Worm (Caenorhabditis elegans) whole organism, L1 larva: ENCODE measurements around the gene C16C8.10.

ENCODE experiments used
- C04F5.9 ChIP-seq: sonication (generic microtip); optimal IDR thresholded peaks from 2 replicates; lab custom pipeline; 2016; ENCODE audit warnings: missing genetic modification characterization, missing compliant biosample characterization
- C16A3.4 ChIP-seq: fragments of 150-350 bp; optimal IDR thresholded peaks from 2 replicates; lab custom pipeline; 2014; ENCODE audit warnings: missing biosample characterization, missing genetic modification characterization
- F16B12.6 ChIP-seq: fragments of 150-350 bp; optimal IDR thresholded peaks from 2 replicates; lab custom pipeline; 2014; ENCODE audit warnings: missing biosample characterization, missing genetic modification characterization
- Y116A8C.19 ChIP-seq: sonication (generic microtip); optimal IDR thresholded peaks from 2 replicates; lab custom pipeline; 2016; ENCODE audit warnings: missing compliant biosample characterization, missing genetic modification characterization, borderline replicate concordance
- aha-1 ChIP-seq: fragments of 150-350 bp; optimal IDR thresholded peaks from 2 replicates; lab custom pipeline; 2014; ENCODE audit warnings: missing biosample characterization, missing genetic modification characterization
- alr-1 ChIP-seq: fragments of 200-800 bp; sonication (Bioruptor generic); optimal IDR thresholded peaks from 2 replicates; lab custom pipeline; 2018; ENCODE audit warnings: borderline replicate concordance, mild to moderate bottlenecking, missing genetic modification characterization, missing compliant biosample characterization
- ceh-8 ChIP-seq: fragments of 200-800 bp; sonication (Bioruptor generic); optimal IDR thresholded peaks from 2 replicates; lab custom pipeline; 2018; ENCODE audit warnings: mild to moderate bottlenecking, missing genetic modification characterization, moderate library complexity, missing compliant biosample characterization
- ceh-88 ChIP-seq: fragments of 200-800 bp; sonication (Bioruptor generic); IDR thresholded peaks from 2 replicates; pipeline ENCODE4 v1.3.6; 2022; ENCODE audit warnings: missing genetic modification characterization, missing compliant biosample characterization
- ceh-90 ChIP-seq: sonication (generic microtip); optimal IDR thresholded peaks from 2 replicates; lab custom pipeline; 2016; ENCODE audit warnings: missing genetic modification characterization, missing compliant biosample characterization
- dsc-1 ChIP-seq: sonication (generic microtip); optimal IDR thresholded peaks from 2 replicates; lab custom pipeline; 2016; ENCODE audit warnings: mild to moderate bottlenecking, missing genetic modification characterization, missing compliant biosample characterization
- elt-2 ChIP-seq: sonication (generic microtip); optimal IDR thresholded peaks from 2 replicates; lab custom pipeline; 2016; ENCODE audit warnings: missing genetic modification characterization, mild to moderate bottlenecking, inconsistent platforms, missing compliant biosample characterization, missing genetic modification reagents
- elt-3 ChIP-seq, 6 experiments: fragments of 150-350 bp in 1 of 6; sonication (generic microtip); optimal IDR thresholded peaks; 2 replicates each; lab custom pipeline; 2017 to 2018; ENCODE audit warnings: missing biosample characterization in 6 of 6, missing genetic modification characterization in 6 of 6, inconsistent platforms in 1 of 6
- fkh-8 ChIP-seq: sonication (generic microtip); optimal IDR thresholded peaks from 2 replicates; lab custom pipeline; 2016; ENCODE audit warnings: mild to moderate bottlenecking, missing genetic modification characterization, missing compliant biosample characterization
- hlh-17 ChIP-seq: fragments of 200-800 bp; sonication (Bioruptor generic); optimal IDR thresholded peaks from 2 replicates; lab custom pipeline; 2018; ENCODE audit warnings: missing genetic modification characterization, mild to moderate bottlenecking, missing compliant biosample characterization, moderate library complexity, borderline replicate concordance
- hlh-4 ChIP-seq: sonication (generic microtip); optimal IDR thresholded peaks from 2 replicates; lab custom pipeline; 2016; ENCODE audit warnings: mild to moderate bottlenecking, missing genetic modification characterization, missing compliant biosample characterization
- hpl-2 ChIP-seq: fragments of 150-350 bp; optimal IDR thresholded peaks from 2 replicates; lab custom pipeline; 2014; ENCODE audit warnings: missing biosample characterization, missing genetic modification reagents, missing genetic modification characterization
- lin-13 ChIP-seq: fragments of 150-350 bp; optimal IDR thresholded peaks from 2 replicates; lab custom pipeline; 2014; ENCODE audit warnings: missing biosample characterization, missing genetic modification reagents, missing genetic modification characterization
- lin-14 ChIP-seq: fragments of 200-800 bp; sonication (Bioruptor generic); optimal IDR thresholded peaks from 2 replicates; lab custom pipeline; 2018; ENCODE audit warnings: mild to moderate bottlenecking, missing genetic modification characterization, moderate library complexity, missing compliant biosample characterization
- lin-15B ChIP-seq: fragments of 150-350 bp; sonication (generic microtip); optimal IDR thresholded peaks from 3 replicates; lab custom pipeline; 2014; ENCODE audit warnings: missing biosample characterization, missing genetic modification characterization
- lin-39 ChIP-seq: fragments of 150-350 bp; optimal IDR thresholded peaks from 2 replicates; lab custom pipeline; 2014; ENCODE audit warnings: missing biosample characterization, missing genetic modification reagents, missing genetic modification characterization
- lsy-2 ChIP-seq, 2 experiments: fragments of 150-350 bp; optimal IDR thresholded peaks; 2 replicates each; lab custom pipeline; 2014; ENCODE audit warnings: missing biosample characterization in 2 of 2, missing genetic modification characterization in 2 of 2
- mab-9 ChIP-seq: fragments of 200-800 bp; sonication (Bioruptor generic); IDR thresholded peaks from 2 replicates; pipeline ENCODE4 v1.3.6; 2022; ENCODE audit warnings: missing genetic modification reagents, missing genetic modification characterization, missing compliant biosample characterization
- mef-2 ChIP-seq: fragments of 150-350 bp; optimal IDR thresholded peaks from 2 replicates; lab custom pipeline; 2014; ENCODE audit warnings: missing biosample characterization, missing genetic modification characterization
- mep-1 ChIP-seq: fragments of 150-350 bp; optimal IDR thresholded peaks from 2 replicates; lab custom pipeline; 2014; ENCODE audit warnings: missing biosample characterization, missing genetic modification characterization
- nhr-19 ChIP-seq: fragments of 200-800 bp; sonication (Bioruptor generic); conservative IDR thresholded peaks from 2 replicates; pipeline ENCODE4 v1.3.6; 2022; ENCODE audit warnings: missing genetic modification characterization, missing compliant biosample characterization
- nhr-28 ChIP-seq: fragments of 150-350 bp; optimal IDR thresholded peaks from 2 replicates; lab custom pipeline; 2014; ENCODE audit warnings: missing biosample characterization, missing genetic modification characterization
- nhr-47 ChIP-seq: sonication (generic microtip); optimal IDR thresholded peaks from 2 replicates; lab custom pipeline; 2016; ENCODE audit warnings: mild to moderate bottlenecking, missing genetic modification characterization, moderate library complexity, missing compliant biosample characterization
- nhr-71 ChIP-seq: sonication (generic microtip); optimal IDR thresholded peaks from 2 replicates; lab custom pipeline; 2016; ENCODE audit warnings: mild to moderate bottlenecking, missing genetic modification characterization, moderate library complexity, missing compliant biosample characterization
- nhr-76 ChIP-seq: sonication (generic microtip); optimal IDR thresholded peaks from 2 replicates; lab custom pipeline; 2017; ENCODE audit warnings: missing biosample characterization, missing genetic modification characterization
- nhr-77 ChIP-seq: fragments of 150-350 bp; optimal IDR thresholded peaks from 2 replicates; lab custom pipeline; 2014; ENCODE audit warnings: missing biosample characterization, missing genetic modification characterization
- nhr-90 ChIP-seq: sonication (generic microtip); optimal IDR thresholded peaks from 2 replicates; lab custom pipeline; 2016; ENCODE audit warnings: mild to moderate bottlenecking, missing genetic modification characterization, missing compliant biosample characterization; ENCODE audit not compliant: poor library complexity
- skn-1 ChIP-seq: fragments of 150-350 bp; optimal IDR thresholded peaks from 2 replicates; lab custom pipeline; 2014; ENCODE audit warnings: missing biosample characterization, missing genetic modification characterization
- tlp-1 ChIP-seq: fragments of 150-350 bp; optimal IDR thresholded peaks from 2 replicates; lab custom pipeline; 2014; ENCODE audit warnings: missing biosample characterization, missing genetic modification characterization
- unc-30 ChIP-seq: sonication (generic microtip); optimal IDR thresholded peaks from 2 replicates; lab custom pipeline; 2017; ENCODE audit warnings: missing biosample characterization, missing genetic modification characterization
- unc-62 ChIP-seq: fragments of 150-350 bp; optimal IDR thresholded peaks from 2 replicates; lab custom pipeline; 2014; ENCODE audit warnings: missing biosample characterization, missing genetic modification reagents, missing genetic modification characterization
- xbp-1 ChIP-seq: sonication (generic microtip); optimal IDR thresholded peaks from 2 replicates; lab custom pipeline; 2016; ENCODE audit warnings: missing genetic modification characterization, missing compliant biosample characterization
- zip-4 ChIP-seq: fragments of 200-800 bp; sonication (Bioruptor generic); optimal IDR thresholded peaks from 2 replicates; lab custom pipeline; 2018; ENCODE audit warnings: mild to moderate bottlenecking, missing genetic modification characterization, moderate library complexity, missing compliant biosample characterization
- ztf-11 ChIP-seq, 2 experiments: sonication (generic microtip); optimal IDR thresholded peaks; 2 replicates each; lab custom pipeline; 2016 to 2017; ENCODE audit warnings: missing genetic modification characterization in 2 of 2, missing biosample characterization in 1 of 2, missing compliant biosample characterization in 1 of 2

C16C8.10 gene

ce11 chrII:3481584-3481983 is 17.1 kb upstream of the C16C8.10 start, which contains the start of gene Y49F6B.8:
Y49F6B.8 (minus strand) TSS chrII:3481684.
- TF ChIP-seq hlh-4 (tag; lab: Kevin White, UChicago) (no peak), lin-15B (no peak), nhr-19 (GFP tag; lab: Robert Waterston, UW) (no peak), lin-14 (GFP tag; lab: Kevin White, UChicago) (no peak), tlp-1 (tag; lab: Kevin White, UChicago) (no peak), hlh-17 (GFP tag; lab: Kevin White, UChicago) (no peak), nhr-77 (tag; lab: Kevin White, UChicago) (no peak), skn-1 (no peak), ceh-90 (tag; lab: Kevin White, UChicago) (no peak), alr-1 (no peak), aha-1 (tag; lab: Kevin White, UChicago) (no peak), C16A3.4 (tag; lab: Kevin White, UChicago) (no peak), ztf-11 (tag; optimal IDR thresholded peaks at IDR 0.05; lab: Kevin White, UChicago) (no peak), unc-62 (no peak), Y116A8C.19 (no peak), ceh-88 (GFP tag; lab: Robert Waterston, UW) (no peak), nhr-90 (tag; lab: Kevin White, UChicago) (no peak), ceh-8 (GFP tag; lab: Kevin White, UChicago) (no peak)

ce11 chrII:3477171-3477570 is 12.7 kb upstream of the C16C8.10 start, which contains the start of gene fbxb-104:
fbxb-104 (minus strand) TSS chrII:3477271.
- no peak for TF ChIP-seq lin-39 (tag; lab: Kevin White, UChicago)
- TF ChIP-seq alr-1: no peak
- TF ChIP-seq elt-2 (tag; lab: Kevin White, UChicago): no peak
- TF ChIP-seq F16B12.6: no peak
- TF ChIP-seq mab-9 (GFP tag; lab: Robert Waterston, UW): no peak
- no peak for TF ChIP-seq fkh-8 (tag; lab: Kevin White, UChicago)
- no peak for TF ChIP-seq nhr-47 (tag; lab: Kevin White, UChicago)
- TF ChIP-seq C04F5.9: no peak
- TF ChIP-seq nhr-28 (tag; lab: Kevin White, UChicago): no peak
- TF ChIP-seq elt-3 (tag; optimal IDR thresholded peaks at IDR 0.05; lab: Kevin White, UChicago): no peak
- no peak for TF ChIP-seq xbp-1 (tag; lab: Kevin White, UChicago)
- TF ChIP-seq mep-1 (tag; lab: Kevin White, UChicago): no peak
- TF ChIP-seq mef-2: no peak
- no peak for TF ChIP-seq lsy-2 (tag; optimal IDR thresholded peaks at IDR 0.05; lab: Kevin White, UChicago)
- TF ChIP-seq zip-4 (GFP tag; lab: Kevin White, UChicago): no peak

ce11 chrII:3476536-3476935 is 12.1 kb upstream of the C16C8.10 start:
- TF ChIP-seq dsc-1 (tag; lab: Kevin White, UChicago): no peak
- no peak for TF ChIP-seq nhr-76 (tag; lab: Kevin White, UChicago)
- TF ChIP-seq, all 84 proteins: peak for 0

ce11 chrII:3473744-3474143 is 9.3 kb upstream of the C16C8.10 start, which contains the start of gene sdz-32:
sdz-32 (plus strand) TSS chrII:3474044.
- no peak for TF ChIP-seq nhr-76 (tag; lab: Kevin White, UChicago)
- TF ChIP-seq lin-13 (GFP tag; lab: Kevin White, UChicago): no peak
- TF ChIP-seq hpl-2 (GFP tag; lab: Kevin White, UChicago): no peak
- TF ChIP-seq unc-30 (tag; lab: Kevin White, UChicago): no peak
- TF ChIP-seq nhr-71 (tag; lab: Kevin White, UChicago): no peak
- TF ChIP-seq ztf-11 (tag; optimal IDR thresholded peaks at IDR 0.05; lab: Kevin White, UChicago): no peak
